Fruit fly (Drosophila melanogaster) whole organism, prepupa: ENCODE results near the gene fry.

Source experiments
- Blimp-1 ChIP-seq: fragments of 200-800 bp; sonication (Bioruptor generic); optimal IDR thresholded peaks from 3 replicates; lab custom pipeline; 2017; ENCODE audit warnings: missing biosample characterization, missing genetic modification characterization, mild to moderate bottlenecking, moderate library complexity, missing genetic modification reagents
- CG10669 ChIP-seq: fragments of 200-800 bp; sonication (Bioruptor generic); optimal IDR thresholded peaks from 3 replicates; lab custom pipeline; 2018; ENCODE audit warnings: missing biosample characterization, mild to moderate bottlenecking, missing genetic modification characterization, moderate library complexity
- CG11294 ChIP-seq: fragments of 200-800 bp; sonication (Bioruptor generic); IDR thresholded peaks from 2 replicates; pipeline ENCODE4 v1.3.6; 2022; ENCODE audit warnings: missing biosample characterization, missing genetic modification characterization
- CG11762 ChIP-seq: fragments of 200-800 bp; sonication (Bioruptor generic); optimal IDR thresholded peaks from 3 replicates; lab custom pipeline; 2016; ENCODE audit warnings: missing biosample characterization, missing genetic modification characterization; ENCODE audit not compliant: insufficient read depth
- CG15336 ChIP-seq: fragments of 200-800 bp; sonication (Bioruptor generic); IDR thresholded peaks from 2 replicates; pipeline ENCODE4 v1.3.6; 2022; ENCODE audit warnings: missing biosample characterization, missing genetic modification characterization
- CG1621 ChIP-seq: fragments of 200-800 bp; sonication (Bioruptor generic); optimal IDR thresholded peaks from 3 replicates; lab custom pipeline; 2018; ENCODE audit warnings: missing biosample characterization, mild to moderate bottlenecking, missing genetic modification characterization
- CG31627 ChIP-seq: fragments of 200-800 bp; sonication (Bioruptor generic); optimal IDR thresholded peaks from 3 replicates; lab custom pipeline; 2016; ENCODE audit warnings: missing biosample characterization, missing genetic modification characterization
- CG32006 ChIP-seq: fragments of 200-800 bp; sonication (Bioruptor generic); optimal IDR thresholded peaks from 3 replicates; lab custom pipeline; 2017; ENCODE audit warnings: missing biosample characterization, mild to moderate bottlenecking, missing genetic modification characterization
- CG3919 ChIP-seq: fragments of 200-800 bp; sonication (Bioruptor generic); optimal IDR thresholded peaks from 3 replicates; lab custom pipeline; 2016; ENCODE audit warnings: missing biosample characterization, missing genetic modification characterization
- CG6276 ChIP-seq: fragments of 200-800 bp; sonication (Bioruptor generic); optimal IDR thresholded peaks from 2 replicates; lab custom pipeline; 2017; ENCODE audit warnings: missing biosample characterization, mild to moderate bottlenecking, missing genetic modification characterization
- CG6792 ChIP-seq: fragments of 200-800 bp; sonication (Bioruptor generic); optimal IDR thresholded peaks from 3 replicates; lab custom pipeline; 2016; ENCODE audit warnings: missing biosample characterization, missing genetic modification characterization
- CG6808 ChIP-seq: fragments of 200-800 bp; sonication (Bioruptor generic); optimal IDR thresholded peaks from 3 replicates; lab custom pipeline; 2017; ENCODE audit warnings: missing biosample characterization, missing genetic modification characterization, mild to moderate bottlenecking, moderate library complexity, missing genetic modification reagents
- CG6854 ChIP-seq: fragments of 200-800 bp; sonication (Bioruptor generic); optimal IDR thresholded peaks from 2 replicates; lab custom pipeline; 2017; ENCODE audit warnings: missing biosample characterization, mild to moderate bottlenecking, missing genetic modification characterization
- Eip75B ChIP-seq: fragments of 200-800 bp; sonication (Bioruptor generic); optimal IDR thresholded peaks from 3 replicates; lab custom pipeline; 2016; ENCODE audit warnings: missing biosample characterization, missing genetic modification characterization
- Eip78C ChIP-seq: fragments of 200-800 bp; sonication (Bioruptor generic); peaks from one replicate; lab custom pipeline; 2016; ENCODE audit warnings: missing biosample characterization, missing genetic modification characterization
- Eip93F ChIP-seq: fragments of 200-800 bp; sonication (Bioruptor generic); optimal IDR thresholded peaks from 2 replicates; lab custom pipeline; 2016; ENCODE audit warnings: missing biosample characterization, mild to moderate bottlenecking, missing genetic modification characterization
- Ets21C ChIP-seq: fragments of 200-800 bp; sonication (Bioruptor generic); optimal IDR thresholded peaks from 3 replicates; lab custom pipeline; 2016; ENCODE audit warnings: missing biosample characterization, missing genetic modification characterization
- Ets96B ChIP-seq: fragments of 200-800 bp; optimal IDR thresholded peaks from 2 replicates; lab custom pipeline; 2019; ENCODE audit warnings: missing biosample characterization, mild to moderate bottlenecking, missing genetic modification characterization, moderate library complexity
- Gug ChIP-seq: fragments of 200-800 bp; sonication (Bioruptor generic); IDR thresholded peaks from 2 replicates; pipeline ENCODE4 v1.3.6; 2022; ENCODE audit warnings: missing biosample characterization, missing genetic modification characterization
- Hr39 ChIP-seq: fragments of 200-800 bp; sonication (Bioruptor generic); optimal IDR thresholded peaks from 2 replicates; lab custom pipeline; 2016; ENCODE audit warnings: missing biosample characterization, missing genetic modification characterization
- Hr4 ChIP-seq: fragments of 200-800 bp; sonication (Bioruptor generic); optimal IDR thresholded peaks from 3 replicates; lab custom pipeline; 2016; ENCODE audit warnings: missing biosample characterization, missing genetic modification characterization
- Lpt ChIP-seq: fragments of 200-800 bp; sonication (Bioruptor generic); optimal IDR thresholded peaks from 3 replicates; lab custom pipeline; 2016; ENCODE audit warnings: missing biosample characterization, missing genetic modification characterization
- Met ChIP-seq: fragments of 200-800 bp; sonication (Bioruptor generic); optimal IDR thresholded peaks from 3 replicates; lab custom pipeline; 2016; ENCODE audit warnings: missing biosample characterization, missing genetic modification characterization
- OdsH ChIP-seq: fragments of 200-800 bp; sonication (Bioruptor generic); optimal IDR thresholded peaks from 3 replicates; lab custom pipeline; 2016; ENCODE audit warnings: missing biosample characterization, missing genetic modification characterization
- Smox ChIP-seq: fragments of 200-800 bp; sonication (Bioruptor generic); optimal IDR thresholded peaks from 3 replicates; lab custom pipeline; 2016; ENCODE audit warnings: missing biosample characterization, missing genetic modification characterization
- Sox14 ChIP-seq: fragments of 200-800 bp; sonication (Bioruptor generic); optimal IDR thresholded peaks from 3 replicates; lab custom pipeline; 2016; ENCODE audit warnings: missing biosample characterization, missing genetic modification characterization
- Sox15 ChIP-seq: fragments of 200-800 bp; sonication (Bioruptor generic); optimal IDR thresholded peaks from 3 replicates; lab custom pipeline; 2016; ENCODE audit warnings: missing biosample characterization, missing genetic modification characterization
- achi ChIP-seq: fragments of 200-800 bp; sonication (Bioruptor generic); optimal IDR thresholded peaks from 3 replicates; lab custom pipeline; 2016; ENCODE audit warnings: missing biosample characterization, missing genetic modification characterization
- acj6 ChIP-seq: fragments of 200-800 bp; sonication (Bioruptor generic); optimal IDR thresholded peaks from 3 replicates; lab custom pipeline; 2016; ENCODE audit warnings: missing biosample characterization, missing genetic modification characterization
- dac ChIP-seq: fragments of 200-800 bp; sonication (Bioruptor generic); optimal IDR thresholded peaks from 2 replicates; lab custom pipeline; 2017; ENCODE audit warnings: missing biosample characterization, mild to moderate bottlenecking, missing genetic modification characterization
- eg ChIP-seq: fragments of 200-800 bp; sonication (Bioruptor generic); IDR thresholded peaks from 3 replicates; pipeline ENCODE4 v1.3.6; 2022; ENCODE audit warnings: missing biosample characterization, missing genetic modification characterization
- fd59A ChIP-seq: fragments of 200-800 bp; sonication (Bioruptor generic); optimal IDR thresholded peaks from 2 replicates; lab custom pipeline; 2017; ENCODE audit warnings: missing biosample characterization, mild to moderate bottlenecking, missing genetic modification characterization, missing genetic modification reagents
- fd85E ChIP-seq: fragments of 200-800 bp; sonication (Bioruptor generic); optimal IDR thresholded peaks from 3 replicates; lab custom pipeline; 2016; ENCODE audit warnings: missing biosample characterization, missing genetic modification characterization
- fkh ChIP-seq: fragments of 200-800 bp; sonication (Bioruptor generic); optimal IDR thresholded peaks from 3 replicates; lab custom pipeline; 2017; ENCODE audit warnings: missing biosample characterization, mild to moderate bottlenecking, missing genetic modification characterization, moderate library complexity
- spab ChIP-seq: fragments of 200-800 bp; sonication (Bioruptor generic); optimal IDR thresholded peaks from 2 replicates; lab custom pipeline; 2017; ENCODE audit warnings: missing biosample characterization, mild to moderate bottlenecking, missing genetic modification characterization, missing genetic modification reagents
- svp ChIP-seq: fragments of 200-800 bp; sonication (Bioruptor generic); peaks from one replicate; lab custom pipeline; 2016; ENCODE audit warnings: missing biosample characterization, missing genetic modification characterization
- vri ChIP-seq: fragments of 200-800 bp; sonication (Bioruptor generic); optimal IDR thresholded peaks from 3 replicates; lab custom pipeline; 2016; ENCODE audit warnings: missing biosample characterization, mild to moderate bottlenecking, missing genetic modification characterization

fry gene

dm6 chr3L:9674300-9674699 lies 4.6 kb downstream of the fry start:
- TF ChIP-seq Eip93F (GFP tag; lab: Kevin White, UChicago) = peak; percentile 61
- no peak for TF ChIP-seq CG1621 (tag; lab: Kevin White, UChicago)
- no peak for TF ChIP-seq CG6792 (GFP tag; lab: Kevin White, UChicago)
- TF ChIP-seq Eip75B (GFP tag; lab: Kevin White, UChicago) = no peak
- TF ChIP-seq vri = peak; percentile 95

- TF ChIP-seq eg (no peak), CG6792 (GFP tag; lab: Kevin White, UChicago) (no peak), Gug (GFP tag; lab: Robert Waterston, UW) (no peak), acj6 (GFP tag; lab: Kevin White, UChicago) (no peak), CG11294 (GFP tag; lab: Robert Waterston, UW) (no peak), CG11762 (no peak), Ets21C (no peak), spab (GFP tag; lab: Kevin White, UChicago) (no peak), vri (peak; percentile 96), Eip93F (GFP tag; lab: Kevin White, UChicago) (peak; percentile 54), Hr39 (no peak), CG15336 (GFP tag; lab: Robert Waterston, UW) (no peak), CG10669 (GFP tag; lab: Kevin White, UChicago) (no peak), Hr4 (no peak), achi (GFP tag; lab: Kevin White, UChicago) (no peak), fkh (GFP tag; lab: Kevin White, UChicago) (no peak), Eip78C (no peak), CG6808 (no peak), Sox14 (GFP tag; lab: Kevin White, UChicago) (peak; percentile 87), svp (GFP tag; lab: Kevin White, UChicago) (peak; percentile 48), CG31627 (no peak), CG6276 (GFP tag; lab: Kevin White, UChicago) (no peak), Met (GFP tag; lab: Kevin White, UChicago) (no peak), Lpt (GFP tag; lab: Kevin White, UChicago) (no peak)
- TF ChIP-seq, all 60 proteins: peak for 4
Observed at dm6 chr3L:9671372-9671771, 7.5 kb downstream of the fry start.

- TF ChIP-seq CG3919 (GFP tag; lab: Kevin White, UChicago) (no peak), Blimp-1 (no peak), dac (no peak), CG6808 (no peak), eg (no peak), CG6792 (GFP tag; lab: Kevin White, UChicago) (no peak), Gug (GFP tag; lab: Robert Waterston, UW) (no peak), Smox (GFP tag; lab: Kevin White, UChicago) (no peak), OdsH (no peak), Sox15 (GFP tag; lab: Kevin White, UChicago) (no peak), Ets96B (tag; lab: Kevin White, UChicago) (no peak), CG6854 (GFP tag; lab: Kevin White, UChicago) (no peak), CG32006 (no peak)
Observed at dm6 chr3L:9643762-9644161, 35.1 kb downstream of the fry start, which contains the start of gene CNMaR. Gene CNMaR (plus strand): TSS chr3L:9644109.

- TF ChIP-seq fd59A (GFP tag; lab: Kevin White, UChicago) = no peak
- TF ChIP-seq fd85E = no peak
Observed at dm6 chr3L:9640713-9641112, 38.2 kb downstream of the fry start, which contains the start of gene CG18180. Gene CG18180 (plus strand): TSS chr3L:9641013.
